Fruit fly (Drosophila melanogaster) whole organism, embryonic: ENCODE results near the gene Sodh2.

Experiments used
- C15 ChIP-seq: fragments of 200-800 bp; sonication (Bioruptor generic); IDR thresholded peaks from 3 replicates; pipeline ENCODE4 v1.3.6; 2022; ENCODE audit warnings: missing biosample characterization, missing genetic modification characterization
- CG11085 ChIP-seq: fragments of 200-800 bp; sonication (Bioruptor generic); IDR thresholded peaks from 2 replicates; pipeline ENCODE4 v1.3.6; 2022; ENCODE audit warnings: missing biosample characterization, missing genetic modification characterization
- CG11695 ChIP-seq: fragments of 200-800 bp; sonication (Bioruptor generic); IDR thresholded peaks from 3 replicates; pipeline ENCODE4 v1.3.6; 2022; ENCODE audit warnings: missing biosample characterization, missing genetic modification characterization
- CG12071 ChIP-seq: fragments of 200-800 bp; sonication (Bioruptor generic); optimal IDR thresholded peaks from 3 replicates; lab custom pipeline; 2018; ENCODE audit warnings: missing biosample characterization, mild to moderate bottlenecking, missing genetic modification characterization
- CG14014 ChIP-seq: fragments of 200-800 bp; sonication (Bioruptor generic); IDR thresholded peaks from 2 replicates; pipeline ENCODE4 v1.3.6; 2022; ENCODE audit warnings: missing biosample characterization, missing genetic modification characterization
- CG1529 ChIP-seq: fragments of 200-800 bp; sonication (Bioruptor generic); optimal IDR thresholded peaks from 3 replicates; lab custom pipeline; 2018; ENCODE audit warnings: missing biosample characterization, missing genetic modification characterization
- CG15696 ChIP-seq: fragments of 200-800 bp; sonication (Bioruptor generic); optimal IDR thresholded peaks from 2 replicates; lab custom pipeline; 2019; ENCODE audit warnings: missing biosample characterization, mild to moderate bottlenecking, missing genetic modification characterization, moderate library complexity
- CG1647 ChIP-seq: fragments of 200-800 bp; sonication (Bioruptor generic); optimal IDR thresholded peaks from 3 replicates; lab custom pipeline; 2016; ENCODE audit warnings: missing biosample characterization, missing genetic modification characterization
- CG2875 ChIP-seq: fragments of 200-800 bp; sonication (Bioruptor generic); optimal IDR thresholded peaks from 2 replicates; lab custom pipeline; 2017; ENCODE audit warnings: missing biosample characterization, mild to moderate bottlenecking, missing genetic modification characterization, missing genetic modification reagents
- CG32767 ChIP-seq: fragments of 200-800 bp; sonication (Bioruptor generic); IDR thresholded peaks from 2 replicates; pipeline ENCODE4 v1.3.6; 2022; ENCODE audit warnings: missing biosample characterization, missing genetic modification characterization
- CG3847 ChIP-seq: fragments of 200-800 bp; sonication (Bioruptor generic); IDR thresholded peaks from 2 replicates; pipeline ENCODE4 v1.3.6; 2022; ENCODE audit warnings: missing biosample characterization, missing genetic modification characterization
- CG4820 ChIP-seq: fragments of 200-800 bp; sonication (Bioruptor generic); optimal IDR thresholded peaks from 3 replicates; lab custom pipeline; 2016; ENCODE audit warnings: missing biosample characterization, missing genetic modification characterization
- CG6765 ChIP-seq: fragments of 200-800 bp; sonication (Bioruptor generic); optimal IDR thresholded peaks from 3 replicates; lab custom pipeline; 2017; ENCODE audit warnings: missing biosample characterization, mild to moderate bottlenecking, missing genetic modification characterization
- CG6791 ChIP-seq: fragments of 200-800 bp; sonication (Bioruptor generic); IDR thresholded peaks from 3 replicates; pipeline ENCODE4 v1.3.6; 2022; ENCODE audit warnings: missing biosample characterization, missing genetic modification characterization; ENCODE audit not compliant: partially characterized antibody
- CG7357 ChIP-seq: fragments of 200-800 bp; sonication (Bioruptor generic); IDR thresholded peaks from 3 replicates; pipeline ENCODE4 v1.3.6; 2022; ENCODE audit warnings: missing biosample characterization, missing genetic modification characterization
- CG7372 ChIP-seq: fragments of 200-800 bp; sonication (Bioruptor generic); IDR thresholded peaks from 2 replicates; pipeline ENCODE4 v1.3.6; 2022; ENCODE audit warnings: missing biosample characterization, missing genetic modification characterization
- CG8388 ChIP-seq: fragments of 200-800 bp; sonication (Bioruptor generic); optimal IDR thresholded peaks from 2 replicates; lab custom pipeline; 2019; ENCODE audit warnings: missing biosample characterization, mild to moderate bottlenecking, missing genetic modification characterization, moderate library complexity
- CG8765 ChIP-seq: fragments of 200-800 bp; sonication (Bioruptor generic); IDR thresholded peaks from 2 replicates; pipeline ENCODE4 v1.3.6; 2022; ENCODE audit warnings: missing biosample characterization, missing genetic modification characterization
- CG9609 ChIP-seq: fragments of 200-800 bp; sonication (Bioruptor generic); optimal IDR thresholded peaks from 3 replicates; lab custom pipeline; 2016; ENCODE audit warnings: missing biosample characterization, missing genetic modification characterization
- Camta ChIP-seq: fragments of 200-800 bp; sonication (Bioruptor generic); optimal IDR thresholded peaks from 2 replicates; lab custom pipeline; 2016; ENCODE audit warnings: missing biosample characterization, missing genetic modification characterization
- CrebB ChIP-seq: fragments of 200-800 bp; sonication (Bioruptor generic); optimal IDR thresholded peaks from 3 replicates; lab custom pipeline; 2018; ENCODE audit warnings: missing biosample characterization, mild to moderate bottlenecking, missing genetic modification characterization
- Dref ChIP-seq: fragments of 200-800 bp; sonication (Bioruptor generic); IDR thresholded peaks from 2 replicates; pipeline ENCODE4 v1.3.6; 2022; ENCODE audit warnings: missing biosample characterization, missing genetic modification characterization
- Ets65A ChIP-seq: fragments of 200-800 bp; sonication (Bioruptor generic); peaks from one replicate; lab custom pipeline; 2016; ENCODE audit warnings: missing biosample characterization, missing genetic modification characterization
- H2.0 ChIP-seq: fragments of 200-800 bp; sonication (Bioruptor generic); IDR thresholded peaks from 2 replicates; pipeline ENCODE4 v1.3.6; 2022; ENCODE audit warnings: missing biosample characterization, missing genetic modification characterization
- HmgD ChIP-seq: fragments of 200-800 bp; sonication (Bioruptor generic); optimal IDR thresholded peaks from 3 replicates; lab custom pipeline; 2016; ENCODE audit warnings: missing biosample characterization, missing genetic modification characterization
- Hr39 ChIP-seq: fragments of >200 bp; optimal IDR thresholded peaks from 2 replicates; lab custom pipeline; 2017
- Lhr ChIP-seq: fragments of 200-800 bp; sonication (Bioruptor generic); optimal IDR thresholded peaks from 3 replicates; lab custom pipeline; 2017; ENCODE audit warnings: mild to moderate bottlenecking, missing biosample characterization, missing genetic modification reagents, missing genetic modification characterization
- NfI ChIP-seq: fragments of 200-800 bp; sonication (Bioruptor generic); optimal IDR thresholded peaks from 3 replicates; lab custom pipeline; 2018; ENCODE audit warnings: missing biosample characterization, mild to moderate bottlenecking, missing genetic modification characterization, moderate library complexity
- Taf1 ChIP-seq: fragments of 200-800 bp; sonication (Bioruptor generic); IDR thresholded peaks from 2 replicates; pipeline ENCODE4 v1.3.6; 2022; ENCODE audit warnings: missing biosample characterization, missing genetic modification characterization
- btn ChIP-seq: fragments of 200-800 bp; sonication (Bioruptor generic); optimal IDR thresholded peaks from 2 replicates; lab custom pipeline; 2016; ENCODE audit warnings: missing biosample characterization, missing genetic modification characterization
- cad ChIP-seq: fragments of >200 bp; optimal IDR thresholded peaks from 2 replicates; lab custom pipeline; 2017; ENCODE audit warnings: missing biosample characterization, missing genetic modification characterization
- cato ChIP-seq: fragments of 200-800 bp; sonication (Bioruptor generic); optimal IDR thresholded peaks from 2 replicates; lab custom pipeline; 2016; ENCODE audit warnings: missing biosample characterization, missing genetic modification characterization, borderline replicate concordance
- dimm ChIP-seq: fragments of 200-800 bp; sonication (Bioruptor generic); IDR thresholded peaks from 2 replicates; pipeline ENCODE4 v1.3.6; 2022; ENCODE audit warnings: missing biosample characterization, missing genetic modification characterization
- fd96Cb ChIP-seq: fragments of 200-800 bp; sonication (Bioruptor generic); optimal IDR thresholded peaks from 2 replicates; lab custom pipeline; 2018; ENCODE audit warnings: missing biosample characterization, mild to moderate bottlenecking, missing genetic modification characterization, moderate library complexity
- gsb ChIP-seq: fragments of 200-800 bp; sonication (Bioruptor generic); IDR thresholded peaks from 2 replicates; pipeline ENCODE4 v1.3.6; 2022; ENCODE audit warnings: missing biosample characterization, missing genetic modification characterization
- kni ChIP-seq: fragments of 200-800 bp; sonication (Bioruptor generic); optimal IDR thresholded peaks from 3 replicates; lab custom pipeline; 2017; ENCODE audit warnings: mild to moderate bottlenecking, missing biosample characterization, missing genetic modification reagents, missing genetic modification characterization
- mld ChIP-seq: fragments of 200-800 bp; sonication (Bioruptor generic); IDR thresholded peaks from 3 replicates; pipeline ENCODE4 v1.3.6; 2022; ENCODE audit warnings: missing biosample characterization, missing genetic modification characterization; ENCODE audit not compliant: partially characterized antibody
- nau ChIP-seq: fragments of 200-800 bp; sonication (Bioruptor generic); optimal IDR thresholded peaks from 3 replicates; lab custom pipeline; 2017; ENCODE audit warnings: missing biosample characterization, mild to moderate bottlenecking, missing genetic modification characterization, missing genetic modification reagents
- org-1 ChIP-seq: fragments of 200-800 bp; sonication (Bioruptor generic); optimal IDR thresholded peaks from 2 replicates; lab custom pipeline; 2017; ENCODE audit warnings: missing biosample characterization, missing genetic modification characterization
- p53 ChIP-seq: fragments of 200-800 bp; sonication (Bioruptor generic); optimal IDR thresholded peaks from 2 replicates; lab custom pipeline; 2016; ENCODE audit warnings: missing biosample characterization, missing genetic modification characterization
- sc ChIP-seq, 3 experiments: fragments of >200 bp in 2 of 3; fragments of 200-800 bp in 1 of 3; sonication (Bioruptor generic) in 1 of 3; optimal IDR thresholded peaks; 2 replicates in 2 of 3; 3 replicates in 1 of 3; lab custom pipeline; 2017; ENCODE audit warnings: mild to moderate bottlenecking in 1 of 3, missing biosample characterization in 1 of 3, missing genetic modification characterization in 1 of 3, missing genetic modification reagents in 1 of 3
- schlank ChIP-seq: fragments of 200-800 bp; sonication (Bioruptor generic); optimal IDR thresholded peaks from 2 replicates; lab custom pipeline; 2018; ENCODE audit warnings: missing biosample characterization, mild to moderate bottlenecking, missing genetic modification characterization
- seq ChIP-seq: fragments of 200-800 bp; sonication (Bioruptor generic); IDR thresholded peaks from 2 replicates; pipeline ENCODE4 v1.3.6; 2022; ENCODE audit warnings: missing biosample characterization, missing genetic modification characterization
- sob ChIP-seq: fragments of 200-800 bp; sonication (Bioruptor generic); IDR thresholded peaks from 2 replicates; pipeline ENCODE4 v1.3.6; 2022; ENCODE audit warnings: missing biosample characterization, missing genetic modification characterization
- sr ChIP-seq: fragments of 200-800 bp; sonication (Bioruptor generic); IDR thresholded peaks from 3 replicates; pipeline ENCODE4 v1.3.6; 2022; ENCODE audit warnings: missing biosample characterization, missing genetic modification characterization
- stwl ChIP-seq: fragments of 200-800 bp; sonication (Bioruptor generic); optimal IDR thresholded peaks from 3 replicates; lab custom pipeline; 2018; ENCODE audit warnings: missing biosample characterization, mild to moderate bottlenecking, missing genetic modification characterization, moderate library complexity
- tll ChIP-seq, 2 experiments: fragments of 200-800 bp in 1 of 2; fragments of >200 bp in 1 of 2; sonication (Bioruptor generic) in 1 of 2; optimal IDR thresholded peaks; 2 replicates each; lab custom pipeline; 2017 to 2019; ENCODE audit warnings: missing biosample characterization in 2 of 2, missing genetic modification characterization in 2 of 2, mild to moderate bottlenecking in 1 of 2, moderate library complexity in 1 of 2
- tup ChIP-seq: fragments of 200-800 bp; sonication (Bioruptor generic); optimal IDR thresholded peaks from 2 replicates; lab custom pipeline; 2016; ENCODE audit warnings: missing biosample characterization, mild to moderate bottlenecking, missing genetic modification characterization, moderate library complexity
- usp ChIP-seq: fragments of >200 bp; optimal IDR thresholded peaks from 2 replicates; lab custom pipeline; 2017; ENCODE audit warnings: missing biosample characterization, missing genetic modification characterization

Gene Sodh2

dm6 chr3R:10875515-10876434 is at the start of gene Sodh2:
Gene Sodh2 (plus strand): TSS chr3R:10876384.
- TF ChIP-seq CG14014 (GFP tag; lab: Robert Waterston, UW) (peak; percentile 71), CG8765 (GFP tag; lab: Robert Waterston, UW) (peak; percentile 79; the same call in 1 of the 2 replicates), sob (peak; percentile 81), H2.0 (GFP tag; lab: Robert Waterston, UW) (peak; percentile 66), CG6791 (GFP tag; lab: Robert Waterston, UW) (no peak), CG9609 (GFP tag; lab: Kevin White, UChicago) (peak; percentile 69), kni (GFP tag; lab: Kevin White, UChicago) (peak; percentile 18), seq (peak; percentile 74), NfI (GFP tag; lab: Kevin White, UChicago) (peak; percentile 60), Dref (no peak), Hr39 (lab: Kevin White, UChicago) (no peak), schlank (tag; lab: Kevin White, UChicago) (peak; percentile 86), CG7372 (GFP tag; lab: Robert Waterston, UW) (peak; percentile 46; the same call in 1 of the 2 replicates), C15 (GFP tag; lab: Robert Waterston, UW) (no peak), cad (GFP tag; lab: Kevin White, UChicago) (no peak), CG1529 (GFP tag; lab: Kevin White, UChicago) (peak; percentile 66), org-1 (GFP tag; lab: Kevin White, UChicago) (peak; percentile 75), CrebB (peak; percentile 78), usp (GFP tag; lab: Kevin White, UChicago) (no peak), CG8388 (GFP tag; lab: Kevin White, UChicago) (peak; percentile 51), HmgD (GFP tag; lab: Kevin White, UChicago) (no peak), nau (GFP tag; lab: Kevin White, UChicago) (peak; percentile 72), p53 (GFP tag; lab: Kevin White, UChicago) (no peak), CG7357 (peak; percentile 73), Taf1 (peak; percentile 64; the same call in 1 of the 2 replicates), CG1647 (GFP tag; lab: Kevin White, UChicago) (peak; percentile 45), sc (optimal IDR thresholded peaks at IDR 0.05; lab: Kevin White, UChicago) (no peak), sc (GFP tag; optimal IDR thresholded peaks at IDR 0.05; lab: Kevin White, UChicago) (no peak), CG15696 (tag; lab: Kevin White, UChicago) (peak; percentile 36), CG4820 (GFP tag; lab: Kevin White, UChicago) (no peak), cato (GFP tag; lab: Kevin White, UChicago) (no peak), sr (GFP tag; lab: Robert Waterston, UW) (peak; percentile 90), stwl (tag; lab: Kevin White, UChicago) (no peak), fd96Cb (peak; percentile 39), Ets65A (GFP tag; lab: Kevin White, UChicago) (peak; percentile 92), gsb (GFP tag; lab: Robert Waterston, UW) (peak; percentile 74), CG11695 (GFP tag; lab: Robert Waterston, UW) (peak; percentile 70), CG11085 (peak; percentile 82), Camta (GFP tag; lab: Kevin White, UChicago) (peak; percentile 29), tup (GFP tag; lab: Kevin White, UChicago) (peak; percentile 27), CG2875 (GFP tag; lab: Kevin White, UChicago) (peak; percentile 63), CG3847 (peak; percentile 47), tll (GFP tag; optimal IDR thresholded peaks at IDR 0.05; lab: Kevin White, UChicago) (no peak), btn (GFP tag; lab: Kevin White, UChicago) (no peak), dimm (GFP tag; lab: Robert Waterston, UW) (no peak), mld (GFP tag; lab: Robert Waterston, UW) (no peak), Lhr (GFP tag; lab: Kevin White, UChicago) (no peak), CG12071 (GFP tag; lab: Kevin White, UChicago) (peak; percentile 89), CG6765 (GFP tag; lab: Kevin White, UChicago) (peak; percentile 86), CG32767 (GFP tag; lab: Robert Waterston, UW) (0 out of 2 replicates have a peak, but pooled peaks have one; percentile 36)
